Fruit fly (Drosophila melanogaster) whole organism, embryonic: ENCODE data around the gene CG13043.

Experiments used
- CG1233 ChIP-seq: fragments of 200-800 bp; sonication (Bioruptor generic); optimal IDR thresholded peaks from 4 replicates; lab custom pipeline; 2018; ENCODE audit warnings: missing biosample characterization, mild to moderate bottlenecking, missing genetic modification characterization
- CG12391 ChIP-seq: fragments of 200-800 bp; sonication (Bioruptor generic); optimal IDR thresholded peaks from 3 replicates; lab custom pipeline; 2018; ENCODE audit warnings: missing biosample characterization, mild to moderate bottlenecking, missing genetic modification characterization, moderate library complexity
- CG12769 ChIP-seq: fragments of 200-800 bp; sonication (Bioruptor generic); optimal IDR thresholded peaks from 2 replicates; lab custom pipeline; 2019; ENCODE audit warnings: missing biosample characterization, mild to moderate bottlenecking, missing genetic modification characterization, moderate library complexity
- CG14014 ChIP-seq: fragments of 200-800 bp; sonication (Bioruptor generic); IDR thresholded peaks from 2 replicates; pipeline ENCODE4 v1.3.6; 2022; ENCODE audit warnings: missing biosample characterization, missing genetic modification characterization
- CG15269 ChIP-seq: fragments of 200-800 bp; sonication (Bioruptor generic); optimal IDR thresholded peaks from 2 replicates; lab custom pipeline; 2018; ENCODE audit warnings: missing biosample characterization, mild to moderate bottlenecking, missing genetic modification characterization, moderate library complexity
- CG15514 ChIP-seq: fragments of 200-800 bp; sonication (Bioruptor generic); optimal IDR thresholded peaks from 3 replicates; lab custom pipeline; 2017; ENCODE audit warnings: missing biosample characterization, missing genetic modification characterization, mild to moderate bottlenecking, moderate library complexity, missing genetic modification reagents
- CG18599 ChIP-seq: fragments of 200-800 bp; sonication (Bioruptor generic); optimal IDR thresholded peaks from 3 replicates; lab custom pipeline; 2017; ENCODE audit warnings: missing biosample characterization, missing genetic modification characterization, mild to moderate bottlenecking, moderate library complexity, missing genetic modification reagents
- CG32532 ChIP-seq: fragments of 200-800 bp; sonication (Bioruptor generic); IDR thresholded peaks from 2 replicates; pipeline ENCODE4 v1.3.6; 2022; ENCODE audit warnings: missing biosample characterization, missing genetic modification characterization
- CG3847 ChIP-seq: fragments of 200-800 bp; sonication (Bioruptor generic); IDR thresholded peaks from 2 replicates; pipeline ENCODE4 v1.3.6; 2022; ENCODE audit warnings: missing biosample characterization, missing genetic modification characterization
- CG6175 ChIP-seq: fragments of 200-800 bp; sonication (Bioruptor generic); IDR thresholded peaks from 3 replicates; pipeline ENCODE4 v1.3.6; 2022; ENCODE audit warnings: missing biosample characterization, missing genetic modification characterization
- CG7357 ChIP-seq: fragments of 200-800 bp; sonication (Bioruptor generic); IDR thresholded peaks from 3 replicates; pipeline ENCODE4 v1.3.6; 2022; ENCODE audit warnings: missing biosample characterization, missing genetic modification characterization
- CG9797 ChIP-seq: fragments of 200-800 bp; sonication (Bioruptor generic); optimal IDR thresholded peaks from 3 replicates; lab custom pipeline; 2018; ENCODE audit warnings: missing biosample characterization, mild to moderate bottlenecking, missing genetic modification characterization
- CG9817 ChIP-seq: fragments of 200-800 bp; sonication (Bioruptor generic); optimal IDR thresholded peaks from 2 replicates; lab custom pipeline; 2018; ENCODE audit warnings: missing biosample characterization, mild to moderate bottlenecking, missing genetic modification characterization, moderate library complexity
- D19A ChIP-seq: fragments of 200-800 bp; optimal IDR thresholded peaks from 3 replicates; lab custom pipeline; 2019; ENCODE audit warnings: missing biosample characterization, mild to moderate bottlenecking, missing genetic modification characterization, moderate library complexity
- Dbx ChIP-seq: fragments of 200-800 bp; sonication (Bioruptor generic); IDR thresholded peaks from 3 replicates; pipeline ENCODE4 v1.3.6; 2022; ENCODE audit warnings: missing biosample characterization, missing genetic modification characterization
- Dip3 ChIP-seq: fragments of 200-800 bp; sonication (Bioruptor generic); optimal IDR thresholded peaks from 3 replicates; lab custom pipeline; 2016; ENCODE audit warnings: missing biosample characterization, missing genetic modification characterization
- Drgx ChIP-seq: fragments of 200-800 bp; sonication (Bioruptor generic); IDR thresholded peaks from 2 replicates; pipeline ENCODE4 v1.3.6; 2022; ENCODE audit warnings: missing biosample characterization, missing genetic modification characterization
- Gug ChIP-seq: fragments of 200-800 bp; sonication (Bioruptor generic); IDR thresholded peaks from 4 replicates; pipeline ENCODE4 v1.3.6; 2022; ENCODE audit warnings: missing biosample characterization, missing genetic modification characterization
- H2.0 ChIP-seq: fragments of 200-800 bp; sonication (Bioruptor generic); IDR thresholded peaks from 2 replicates; pipeline ENCODE4 v1.3.6; 2022; ENCODE audit warnings: missing biosample characterization, missing genetic modification characterization
- HLH3B ChIP-seq: fragments of 200-800 bp; sonication (Bioruptor generic); IDR thresholded peaks from 2 replicates; pipeline ENCODE4 v1.3.6; 2022; ENCODE audit warnings: missing biosample characterization, missing genetic modification characterization
- Hmr ChIP-seq: fragments of 200-800 bp; sonication (Bioruptor generic); optimal IDR thresholded peaks from 3 replicates; lab custom pipeline; 2017; ENCODE audit warnings: mild to moderate bottlenecking, missing biosample characterization, missing genetic modification reagents, missing genetic modification characterization
- Myb ChIP-seq: fragments of 200-800 bp; sonication (Bioruptor generic); optimal IDR thresholded peaks from 2 replicates; lab custom pipeline; 2016; ENCODE audit warnings: missing biosample characterization, missing genetic modification characterization
- NFAT ChIP-seq: fragments of 200-800 bp; sonication (Bioruptor generic); IDR thresholded peaks from 2 replicates; pipeline ENCODE4 v1.3.6; 2022; ENCODE audit warnings: missing biosample characterization, missing genetic modification characterization
- Neu2 ChIP-seq: fragments of 200-800 bp; sonication (Bioruptor generic); optimal IDR thresholded peaks from 3 replicates; lab custom pipeline; 2016; ENCODE audit warnings: missing biosample characterization, missing genetic modification characterization, borderline replicate concordance
- Oaz ChIP-seq: fragments of 200-800 bp; sonication (Bioruptor generic); IDR thresholded peaks from 2 replicates; pipeline ENCODE4 v1.3.6; 2022; ENCODE audit warnings: missing biosample characterization, missing genetic modification characterization
- Rfx ChIP-seq: fragments of 200-800 bp; sonication (Bioruptor generic); IDR thresholded peaks from 2 replicates; pipeline ENCODE4 v1.3.6; 2022; ENCODE audit warnings: missing biosample characterization, missing genetic modification characterization
- Sin3A ChIP-seq: fragments of >200 bp; optimal IDR thresholded peaks from 2 replicates; lab custom pipeline; 2018
- Trl ChIP-seq, 3 experiments: fragments of >200 bp in 2 of 3; fragments of 200-800 bp in 1 of 3; sonication (Bioruptor generic) in 1 of 3; optimal IDR thresholded peaks; 2 replicates in 1 of 3; 3 replicates in 2 of 3; lab custom pipeline; 2016 to 2017; ENCODE audit warnings: missing biosample characterization in 1 of 3, missing genetic modification characterization in 1 of 3
- chif ChIP-seq, 2 experiments: fragments of 200-800 bp; sonication (Bioruptor generic); optimal IDR thresholded peaks; 3 replicates each; lab custom pipeline; 2016; ENCODE audit warnings: missing biosample characterization in 2 of 2, missing genetic modification characterization in 2 of 2
- cwo ChIP-seq: fragments of 200-800 bp; sonication (Bioruptor generic); optimal IDR thresholded peaks from 3 replicates; lab custom pipeline; 2017; ENCODE audit warnings: missing biosample characterization, missing genetic modification characterization, mild to moderate bottlenecking, moderate library complexity, missing genetic modification reagents
- ems ChIP-seq: fragments of 200-800 bp; sonication (Bioruptor generic); optimal IDR thresholded peaks from 3 replicates; lab custom pipeline; 2016; ENCODE audit warnings: missing biosample characterization, missing genetic modification characterization
- fd64A ChIP-seq: fragments of 200-800 bp; sonication (Bioruptor generic); optimal IDR thresholded peaks from 3 replicates; lab custom pipeline; 2018; ENCODE audit warnings: missing biosample characterization, mild to moderate bottlenecking, missing genetic modification characterization
- gem ChIP-seq: fragments of 200-800 bp; sonication (Bioruptor generic); optimal IDR thresholded peaks from 2 replicates; lab custom pipeline; 2019; ENCODE audit warnings: missing biosample characterization, mild to moderate bottlenecking, missing genetic modification characterization, moderate library complexity
- her ChIP-seq: fragments of 200-800 bp; sonication (Bioruptor generic); optimal IDR thresholded peaks from 2 replicates; lab custom pipeline; 2016; ENCODE audit warnings: missing biosample characterization, missing genetic modification characterization
- hkb ChIP-seq, 2 experiments: fragments of 200-800 bp in 1 of 2; fragments of >200 bp in 1 of 2; sonication (Bioruptor generic) in 1 of 2; IDR thresholded peaks in 1 of 2; optimal IDR thresholded peaks in 1 of 2; 2 replicates each; pipeline versions ENCODE4 v1.3.6 to Lab custom; 2017 to 2022; ENCODE audit warnings: missing biosample characterization in 1 of 2, missing genetic modification characterization in 1 of 2
- jigr1 ChIP-seq: fragments of 200-800 bp; sonication (Bioruptor generic); IDR thresholded peaks from 3 replicates; pipeline ENCODE4 v1.3.6; 2022; ENCODE audit warnings: missing biosample characterization, missing genetic modification characterization
- lilli ChIP-seq: fragments of 200-800 bp; sonication (Bioruptor generic); optimal IDR thresholded peaks from 3 replicates; lab custom pipeline; 2016; ENCODE audit warnings: missing biosample characterization, missing genetic modification characterization
- lmd ChIP-seq: fragments of 200-800 bp; sonication (Bioruptor generic); IDR thresholded peaks from 2 replicates; pipeline ENCODE4 v1.3.6; 2022; ENCODE audit warnings: missing biosample characterization, missing genetic modification characterization
- nom ChIP-seq: fragments of 200-800 bp; sonication (Bioruptor generic); optimal IDR thresholded peaks from 2 replicates; lab custom pipeline; 2017; ENCODE audit warnings: missing biosample characterization, missing genetic modification characterization, mild to moderate bottlenecking, moderate library complexity, missing genetic modification reagents
- peb ChIP-seq: fragments of 200-800 bp; sonication (Bioruptor generic); IDR thresholded peaks from 2 replicates; pipeline ENCODE4 v1.3.6; 2022; ENCODE audit warnings: missing biosample characterization, missing genetic modification characterization
- ranshi ChIP-seq: fragments of 200-800 bp; sonication (Bioruptor generic); IDR thresholded peaks from 2 replicates; pipeline ENCODE4 v1.3.6; 2022; ENCODE audit warnings: missing biosample characterization, missing genetic modification characterization
- sisA ChIP-seq: fragments of 200-800 bp; sonication (Bioruptor generic); IDR thresholded peaks from 2 replicates; pipeline ENCODE4 v1.3.6; 2022; ENCODE audit warnings: missing biosample characterization, missing genetic modification characterization
- so ChIP-seq: fragments of 200-800 bp; sonication (Bioruptor generic); IDR thresholded peaks from 3 replicates; pipeline ENCODE4 v1.3.6; 2022; ENCODE audit warnings: missing biosample characterization, missing genetic modification characterization
- trh ChIP-seq: fragments of 200-800 bp; sonication (Bioruptor generic); optimal IDR thresholded peaks from 2 replicates; lab custom pipeline; 2016; ENCODE audit warnings: missing biosample characterization, missing genetic modification characterization
- wdn ChIP-seq: fragments of 200-800 bp; sonication (Bioruptor generic); IDR thresholded peaks from 2 replicates; pipeline ENCODE4 v1.3.6; 2022; ENCODE audit warnings: missing biosample characterization, missing genetic modification characterization

CG13043 gene

dm6 chr3L:16309972-16310371, 4.3 kb upstream of the CG13043 start (continued):
- peak; percentile 43 for TF ChIP-seq lilli (GFP tag; lab: Kevin White, UChicago)
- peak; percentile 86 for TF ChIP-seq Drgx (GFP tag; lab: Robert Waterston, UW)
- no peak for TF ChIP-seq CG9797 (GFP tag; lab: Kevin White, UChicago)
- peak; percentile 21; the same call in 1 of the 2 replicates for TF ChIP-seq sisA (GFP tag; lab: Robert Waterston, UW)
- TF ChIP-seq lmd (GFP tag; lab: Robert Waterston, UW), result peak; percentile 39; the same call in 1 of the 2 replicates
- TF ChIP-seq her (GFP tag; lab: Kevin White, UChicago), result peak; percentile 40
- TF ChIP-seq CG1233 (GFP tag; lab: Kevin White, UChicago), result no peak
- TF ChIP-seq CG14014 (GFP tag; lab: Robert Waterston, UW), result peak; percentile 37; the same call in 1 of the 2 replicates
- peak; percentile 42 for TF ChIP-seq CG18599 (GFP tag; lab: Kevin White, UChicago)
- TF ChIP-seq Gug (GFP tag; lab: Robert Waterston, UW), result 0 out of 4 replicates have a peak, but pooled peaks have one; percentile 6
- TF ChIP-seq H2.0 (GFP tag; lab: Robert Waterston, UW), result peak; percentile 49; the same call in 1 of the 2 replicates
- TF ChIP-seq ranshi (GFP tag; lab: Robert Waterston, UW), result 0 out of 2 replicates have a peak, but pooled peaks have one; percentile 29
- peak; percentile 10 for TF ChIP-seq CG15269
- no peak for TF ChIP-seq Trl (optimal IDR thresholded peaks at IDR 0.05; lab: Kevin White, UChicago)
- peak; percentile 38 for TF ChIP-seq Trl (GFP tag; optimal IDR thresholded peaks at IDR 0.05; lab: Kevin White, UChicago)
- peak; percentile 53; the same call in 1 of the 2 replicates for TF ChIP-seq wdn (GFP tag; lab: Robert Waterston, UW)
- TF ChIP-seq CG15514 (GFP tag; lab: Kevin White, UChicago), result peak; percentile 23
- no peak for TF ChIP-seq CG6175 (GFP tag; lab: Robert Waterston, UW)
- TF ChIP-seq CG12769 (tag; lab: Kevin White, UChicago), result peak; percentile 54
- TF ChIP-seq NFAT (GFP tag; lab: Robert Waterston, UW), result no peak
- peak; percentile 38 for TF ChIP-seq Myb (GFP tag; lab: Kevin White, UChicago)
- TF ChIP-seq chif (GFP tag; optimal IDR thresholded peaks at IDR 0.05; lab: Kevin White, UChicago), result peak in 1 of 2 experiments; percentile 10
- TF ChIP-seq CG9817, result peak; percentile 63
- TF ChIP-seq Rfx (GFP tag; lab: Robert Waterston, UW), result peak; percentile 71
- peak; percentile 5 for TF ChIP-seq Dip3 (GFP tag; lab: Kevin White, UChicago)
- TF ChIP-seq fd64A (GFP tag; lab: Kevin White, UChicago), result no peak
- peak; percentile 35 for TF ChIP-seq gem
- TF ChIP-seq nom, result no peak
- TF ChIP-seq cwo (GFP tag; lab: Kevin White, UChicago), result peak; percentile 9
- no peak for TF ChIP-seq trh
- TF ChIP-seq Dbx, result peak; percentile 64
- peak; percentile 26; the same call in 1 of the 2 replicates for TF ChIP-seq CG3847 (GFP tag; lab: Robert Waterston, UW)
- TF ChIP-seq CG32532, result 0 out of 2 replicates have a peak, but pooled peaks have one; percentile 6
- no peak for TF ChIP-seq hkb (optimal IDR thresholded peaks at IDR 0.05; lab: Kevin White, UChicago)
- TF ChIP-seq hkb (GFP tag; IDR thresholded peaks at IDR 0.05; lab: Robert Waterston, UW), result 0 out of 2 replicates have a peak, but pooled peaks have one; percentile 31
- TF ChIP-seq HLH3B (GFP tag; lab: Robert Waterston, UW), result peak; percentile 25; the same call in 1 of the 2 replicates
- peak; percentile 63 for TF ChIP-seq Hmr (GFP tag; lab: Kevin White, UChicago)

- TF ChIP-seq Gug (GFP tag; lab: Robert Waterston, UW) (0 out of 4 replicates have a peak, but pooled peaks have one; percentile 2), Oaz (GFP tag; lab: Robert Waterston, UW) (no peak)
Observed at dm6 chr3L:16308380-16308779, 2.7 kb upstream of the CG13043 start, which contains the start of gene CG13042. Gene CG13042, minus strand, starts transcription at chr3L:16308480.

dm6 chr3L:16303982-16304381, 1.7 kb downstream of the CG13043 start, which contains the start of gene CG43249:
Gene CG43249, plus strand, starts transcription at chr3L:16304282.
- no peak for TF ChIP-seq CG7357 (GFP tag; lab: Robert Waterston, UW)
- TF ChIP-seq CG12391 (tag; lab: Kevin White, UChicago), result no peak
- no peak for TF ChIP-seq peb (GFP tag; lab: Robert Waterston, UW)
- no peak for TF ChIP-seq ems (GFP tag; lab: Kevin White, UChicago)
- TF ChIP-seq jigr1, result no peak
- no peak for TF ChIP-seq Neu2 (GFP tag; lab: Kevin White, UChicago)
- TF ChIP-seq D19A, result no peak
- TF ChIP-seq so (GFP tag; lab: Robert Waterston, UW), result no peak
- TF ChIP-seq Sin3A (lab: Kevin White, UChicago), result no peak
